Worm (Caenorhabditis elegans): ENCODE measurements around the gene trip-4.

ce11 chrII:15074760-15075159 lies 35.6 kb downstream of the trip-4 start:
- TF ChIP-seq ceh-27 (GFP tag; optimal IDR thresholded peaks at IDR 0.05) = no peak
- no peak for TF ChIP-seq bed-2 (GFP tag; IDR thresholded peaks at IDR 0.05)
- TF ChIP-seq zim-3 (tag; optimal IDR thresholded peaks at IDR 0.05) = no peak
- no peak for TF ChIP-seq him-1 (tag; optimal IDR thresholded peaks at IDR 0.05)
- TF ChIP-seq ama-1 (optimal IDR thresholded peaks at IDR 0.05) = no peak
- TF ChIP-seq ama-1 (GFP tag; optimal IDR thresholded peaks at IDR 0.05) = no peak
- TF ChIP-seq ztf-18 (tag; optimal IDR thresholded peaks at IDR 0.05) = no peak

Data from whole organism, young adult.